Fruit fly (Drosophila melanogaster) whole organism, embryonic: ENCODE results near the gene nuf.

Experiments used
- Bgb ChIP-seq: fragments of 200-800 bp; sonication (Bioruptor generic); IDR thresholded peaks from 2 replicates; pipeline ENCODE4 v1.3.6; 2022; ENCODE audit warnings: missing biosample characterization, missing genetic modification characterization; ENCODE audit not compliant: partially characterized antibody
- Blimp-1 ChIP-seq: fragments of 200-800 bp; sonication (Bioruptor generic); optimal IDR thresholded peaks from 3 replicates; lab custom pipeline; 2018; ENCODE audit warnings: missing biosample characterization, missing genetic modification characterization, mild to moderate bottlenecking, moderate library complexity, missing genetic modification reagents
- CG10147 ChIP-seq: fragments of 200-800 bp; sonication (Bioruptor generic); optimal IDR thresholded peaks from 2 replicates; lab custom pipeline; 2019; ENCODE audit warnings: missing biosample characterization, mild to moderate bottlenecking, missing genetic modification characterization, moderate library complexity
- CG10654 ChIP-seq: fragments of 200-800 bp; sonication (Bioruptor generic); optimal IDR thresholded peaks from 2 replicates; lab custom pipeline; 2016; ENCODE audit warnings: missing biosample characterization, missing genetic modification characterization
- CG11085 ChIP-seq: fragments of 200-800 bp; sonication (Bioruptor generic); IDR thresholded peaks from 2 replicates; pipeline ENCODE4 v1.3.6; 2022; ENCODE audit warnings: missing biosample characterization, missing genetic modification characterization
- CG12219 ChIP-seq: fragments of 200-800 bp; sonication (Bioruptor generic); optimal IDR thresholded peaks from 3 replicates; lab custom pipeline; 2018; ENCODE audit warnings: missing biosample characterization, mild to moderate bottlenecking, missing genetic modification characterization
- CG12236 ChIP-seq: fragments of 200-800 bp; sonication (Bioruptor generic); optimal IDR thresholded peaks from 2 replicates; lab custom pipeline; 2016; ENCODE audit warnings: missing biosample characterization, missing genetic modification characterization
- CG15696 ChIP-seq: fragments of 200-800 bp; sonication (Bioruptor generic); optimal IDR thresholded peaks from 2 replicates; lab custom pipeline; 2019; ENCODE audit warnings: missing biosample characterization, mild to moderate bottlenecking, missing genetic modification characterization, moderate library complexity
- CG17612 ChIP-seq: fragments of 200-800 bp; sonication (Bioruptor generic); IDR thresholded peaks from 2 replicates; pipeline ENCODE4 v1.3.6; 2022; ENCODE audit warnings: missing biosample characterization, missing genetic modification characterization
- CG4328 ChIP-seq: fragments of 200-800 bp; sonication (Bioruptor generic); optimal IDR thresholded peaks from 3 replicates; lab custom pipeline; 2017; ENCODE audit warnings: missing biosample characterization, missing genetic modification reagents, missing genetic modification characterization
- CG4617 ChIP-seq: fragments of 200-800 bp; sonication (Bioruptor generic); optimal IDR thresholded peaks from 3 replicates; lab custom pipeline; 2016; ENCODE audit warnings: missing biosample characterization, missing genetic modification characterization, borderline replicate concordance
- CG4854 ChIP-seq: fragments of 200-800 bp; sonication (Bioruptor generic); optimal IDR thresholded peaks from 2 replicates; lab custom pipeline; 2016; ENCODE audit warnings: missing biosample characterization, missing genetic modification characterization, inconsistent platforms
- CG6683 ChIP-seq: fragments of 200-800 bp; sonication (Bioruptor generic); optimal IDR thresholded peaks from 2 replicates; lab custom pipeline; 2017; ENCODE audit warnings: missing biosample characterization, mild to moderate bottlenecking, missing genetic modification characterization, missing genetic modification reagents
- CG8089 ChIP-seq: fragments of 200-800 bp; sonication (Bioruptor generic); optimal IDR thresholded peaks from 3 replicates; lab custom pipeline; 2016; ENCODE audit warnings: missing biosample characterization, missing genetic modification characterization
- CoRest ChIP-seq: fragments of 200-800 bp; sonication (Bioruptor generic); optimal IDR thresholded peaks from 3 replicates; lab custom pipeline; 2018; ENCODE audit warnings: missing biosample characterization, mild to moderate bottlenecking, missing genetic modification characterization, moderate library complexity
- Dek ChIP-seq: fragments of 200-800 bp; sonication (Bioruptor generic); optimal IDR thresholded peaks from 3 replicates; lab custom pipeline; 2019; ENCODE audit warnings: missing biosample characterization, mild to moderate bottlenecking, missing genetic modification characterization, moderate library complexity
- Dfd ChIP-seq, 2 experiments: fragments of >200 bp; optimal IDR thresholded peaks; 2 replicates each; lab custom pipeline; 2017; ENCODE audit warnings: missing biosample characterization in 2 of 2, missing genetic modification characterization in 2 of 2
- Hey ChIP-seq: fragments of 200-800 bp; sonication (Bioruptor generic); optimal IDR thresholded peaks from 3 replicates; lab custom pipeline; 2018; ENCODE audit warnings: missing biosample characterization, mild to moderate bottlenecking, missing genetic modification characterization
- Hmr ChIP-seq: fragments of 200-800 bp; sonication (Bioruptor generic); optimal IDR thresholded peaks from 3 replicates; lab custom pipeline; 2017; ENCODE audit warnings: mild to moderate bottlenecking, missing biosample characterization, missing genetic modification reagents, missing genetic modification characterization
- Hr39 ChIP-seq: fragments of >200 bp; optimal IDR thresholded peaks from 2 replicates; lab custom pipeline; 2017
- MBD-R2 ChIP-seq: fragments of 200-800 bp; sonication (Bioruptor generic); IDR thresholded peaks from 2 replicates; pipeline ENCODE4 v1.3.6; 2022; ENCODE audit warnings: missing biosample characterization, missing genetic modification characterization
- MTF-1 ChIP-seq: fragments of 200-800 bp; sonication (Bioruptor generic); optimal IDR thresholded peaks from 2 replicates; lab custom pipeline; 2018; ENCODE audit warnings: missing biosample characterization, mild to moderate bottlenecking, missing genetic modification characterization, borderline replicate concordance
- Nf-YB ChIP-seq: fragments of 200-800 bp; sonication (Bioruptor generic); optimal IDR thresholded peaks from 3 replicates; lab custom pipeline; 2019; ENCODE audit warnings: missing biosample characterization, mild to moderate bottlenecking, missing genetic modification characterization, moderate library complexity
- Opbp ChIP-seq: fragments of 200-800 bp; sonication (Bioruptor generic); IDR thresholded peaks from 3 replicates; pipeline ENCODE4 v1.3.6; 2022; ENCODE audit warnings: missing biosample characterization, missing genetic modification characterization; ENCODE audit not compliant: partially characterized antibody
- Xbp1 ChIP-seq: fragments of 200-800 bp; sonication (Bioruptor generic); optimal IDR thresholded peaks from 3 replicates; lab custom pipeline; 2016; ENCODE audit warnings: missing biosample characterization, mild to moderate bottlenecking, missing genetic modification characterization
- bab2 ChIP-seq: fragments of 200-800 bp; sonication (Bioruptor generic); optimal IDR thresholded peaks from 2 replicates; lab custom pipeline; 2016; ENCODE audit warnings: missing biosample characterization, missing genetic modification characterization
- crol ChIP-seq: fragments of 200-800 bp; sonication (Bioruptor generic); IDR thresholded peaks from 2 replicates; pipeline ENCODE4 v1.3.6; 2022; ENCODE audit warnings: missing biosample characterization, missing genetic modification characterization
- crp ChIP-seq, 2 experiments: fragments of 200-800 bp; sonication (Bioruptor generic); optimal IDR thresholded peaks; 2 replicates in 1 of 2; 3 replicates in 1 of 2; lab custom pipeline; 2017; ENCODE audit warnings: missing biosample characterization in 2 of 2, missing genetic modification characterization in 2 of 2, mild to moderate bottlenecking in 1 of 2, moderate library complexity in 1 of 2
- emc ChIP-seq: fragments of 200-800 bp; sonication (Bioruptor generic); optimal IDR thresholded peaks from 2 replicates; lab custom pipeline; 2016; ENCODE audit warnings: missing biosample characterization, missing genetic modification characterization
- en ChIP-seq: fragments of 200-800 bp; sonication (Bioruptor generic); optimal IDR thresholded peaks from 2 replicates; lab custom pipeline; 2016; ENCODE audit warnings: missing biosample characterization, missing genetic modification characterization
- eve ChIP-seq, 2 experiments: fragments of >200 bp; optimal IDR thresholded peaks; 2 replicates each; lab custom pipeline; 2017; ENCODE audit warnings: missing biosample characterization in 2 of 2, missing genetic modification characterization in 2 of 2
- eyg ChIP-seq: fragments of 200-800 bp; sonication (Bioruptor generic); optimal IDR thresholded peaks from 3 replicates; lab custom pipeline; 2016; ENCODE audit warnings: missing biosample characterization, missing genetic modification characterization
- ftz-f1 ChIP-seq: fragments of 200-800 bp; sonication (Bioruptor generic); optimal IDR thresholded peaks from 2 replicates; lab custom pipeline; 2016; ENCODE audit warnings: missing biosample characterization, missing genetic modification characterization
- gcm ChIP-seq: fragments of 200-800 bp; sonication (Bioruptor generic); optimal IDR thresholded peaks from 2 replicates; lab custom pipeline; 2019; ENCODE audit warnings: missing biosample characterization, mild to moderate bottlenecking, missing genetic modification characterization, moderate library complexity
- hth ChIP-seq: fragments of >200 bp; optimal IDR thresholded peaks from 2 replicates; lab custom pipeline; 2017; ENCODE audit warnings: inconsistent platforms
- knrl ChIP-seq: fragments of 200-800 bp; sonication (Bioruptor generic); IDR thresholded peaks from 3 replicates; pipeline ENCODE4 v1.3.6; 2022; ENCODE audit warnings: missing biosample characterization, missing genetic modification characterization; ENCODE audit not compliant: partially characterized antibody
- lmd ChIP-seq: fragments of 200-800 bp; sonication (Bioruptor generic); IDR thresholded peaks from 2 replicates; pipeline ENCODE4 v1.3.6; 2022; ENCODE audit warnings: missing biosample characterization, missing genetic modification characterization
- maf-S ChIP-seq: fragments of 200-800 bp; sonication (Bioruptor generic); optimal IDR thresholded peaks from 2 replicates; lab custom pipeline; 2016; ENCODE audit warnings: missing biosample characterization, missing genetic modification characterization
- mirr ChIP-seq: fragments of 200-800 bp; sonication (Bioruptor generic); optimal IDR thresholded peaks from 3 replicates; lab custom pipeline; 2018; ENCODE audit warnings: missing biosample characterization, mild to moderate bottlenecking, missing genetic modification characterization
- onecut ChIP-seq: fragments of 200-800 bp; sonication (Bioruptor generic); IDR thresholded peaks from 2 replicates; pipeline ENCODE4 v1.3.6; 2022; ENCODE audit warnings: missing biosample characterization, missing genetic modification characterization
- phol ChIP-seq: fragments of 200-800 bp; sonication (Bioruptor generic); optimal IDR thresholded peaks from 3 replicates; lab custom pipeline; 2018; ENCODE audit warnings: missing biosample characterization, mild to moderate bottlenecking, missing genetic modification characterization, moderate library complexity
- pnt ChIP-seq: fragments of 200-800 bp; sonication (Bioruptor generic); optimal IDR thresholded peaks from 3 replicates; lab custom pipeline; 2016; ENCODE audit warnings: missing biosample characterization, missing genetic modification characterization
- rib ChIP-seq: fragments of 200-800 bp; sonication (Bioruptor generic); IDR thresholded peaks from 2 replicates; pipeline ENCODE4 v1.3.6; 2022; ENCODE audit warnings: missing biosample characterization, missing genetic modification characterization
- ro ChIP-seq: fragments of 200-800 bp; sonication (Bioruptor generic); IDR thresholded peaks from 2 replicates; pipeline ENCODE4 v1.3.6; 2022; ENCODE audit warnings: missing biosample characterization, missing genetic modification characterization
- run ChIP-seq: fragments of 200-800 bp; sonication (Bioruptor generic); optimal IDR thresholded peaks from 3 replicates; lab custom pipeline; 2018; ENCODE audit warnings: missing biosample characterization, mild to moderate bottlenecking, missing genetic modification characterization
- sc ChIP-seq, 3 experiments: fragments of >200 bp in 2 of 3; fragments of 200-800 bp in 1 of 3; sonication (Bioruptor generic) in 1 of 3; optimal IDR thresholded peaks; 2 replicates in 2 of 3; 3 replicates in 1 of 3; lab custom pipeline; 2017; ENCODE audit warnings: mild to moderate bottlenecking in 1 of 3, missing biosample characterization in 1 of 3, missing genetic modification characterization in 1 of 3, missing genetic modification reagents in 1 of 3
- schlank ChIP-seq: fragments of 200-800 bp; sonication (Bioruptor generic); optimal IDR thresholded peaks from 2 replicates; lab custom pipeline; 2018; ENCODE audit warnings: missing biosample characterization, mild to moderate bottlenecking, missing genetic modification characterization
- sima ChIP-seq: fragments of 200-800 bp; sonication (Bioruptor generic); optimal IDR thresholded peaks from 2 replicates; lab custom pipeline; 2016; ENCODE audit warnings: missing biosample characterization, missing genetic modification characterization
- slou ChIP-seq: fragments of 200-800 bp; sonication (Bioruptor generic); optimal IDR thresholded peaks from 3 replicates; lab custom pipeline; 2016; ENCODE audit warnings: missing biosample characterization, missing genetic modification characterization
- ssp ChIP-seq: fragments of 200-800 bp; sonication (Bioruptor generic); IDR thresholded peaks from 2 replicates; pipeline ENCODE4 v1.3.6; 2022; ENCODE audit warnings: missing biosample characterization, missing genetic modification characterization
- toy ChIP-seq: fragments of 200-800 bp; sonication (Bioruptor generic); IDR thresholded peaks from 2 replicates; pipeline ENCODE4 v1.3.6; 2022; ENCODE audit warnings: missing biosample characterization, missing genetic modification characterization
- trem ChIP-seq: fragments of 200-800 bp; optimal IDR thresholded peaks from 3 replicates; lab custom pipeline; 2019; ENCODE audit warnings: missing biosample characterization, mild to moderate bottlenecking, missing genetic modification characterization, moderate library complexity

Gene nuf

DNA sequence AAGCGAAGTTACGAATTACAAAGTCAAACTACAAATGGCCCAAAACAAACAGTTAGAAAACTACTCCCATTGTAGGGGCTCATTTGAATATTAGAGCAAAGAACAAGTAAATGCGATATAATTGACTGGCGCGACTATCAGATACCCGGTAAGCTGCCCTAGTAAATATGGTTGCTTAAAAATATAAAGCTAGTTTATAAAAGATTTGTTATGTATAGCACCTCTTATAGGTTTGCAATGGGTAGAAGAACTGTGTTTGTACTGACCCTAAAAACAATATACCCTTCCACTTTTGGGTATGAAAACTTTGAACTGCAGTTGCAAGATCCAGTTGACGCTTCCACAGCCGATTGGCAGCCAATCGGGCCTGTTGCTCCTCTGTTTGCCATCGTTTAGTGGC, 24.4 kb upstream of the nuf start (continued):
- no peak for TF ChIP-seq onecut (GFP tag; lab: Robert Waterston, UW)
- TF ChIP-seq CG12219 = no peak
- TF ChIP-seq hth (lab: Kevin White, UChicago) = no peak
- TF ChIP-seq Dfd (GFP tag; optimal IDR thresholded peaks at IDR 0.05; lab: Kevin White, UChicago) = no peak
- TF ChIP-seq ssp = no peak
- TF ChIP-seq mirr = no peak
- TF ChIP-seq CG8089 = peak; percentile 58
- no peak for TF ChIP-seq emc (GFP tag; lab: Kevin White, UChicago)
- TF ChIP-seq Xbp1 (GFP tag; lab: Kevin White, UChicago) = peak; percentile 50
- TF ChIP-seq crol (GFP tag; lab: Robert Waterston, UW) = no peak
- no peak for TF ChIP-seq lmd (GFP tag; lab: Robert Waterston, UW)
- TF ChIP-seq Hr39 (lab: Kevin White, UChicago) = no peak
- no peak for TF ChIP-seq CG4854
- TF ChIP-seq Opbp (GFP tag; lab: Robert Waterston, UW) = no peak
- no peak for TF ChIP-seq Bgb (GFP tag; lab: Robert Waterston, UW)
- TF ChIP-seq maf-S (GFP tag; lab: Kevin White, UChicago) = no peak
- TF ChIP-seq Nf-YB (GFP tag; lab: Kevin White, UChicago) = peak; percentile 44
- no peak for TF ChIP-seq en (GFP tag; lab: Kevin White, UChicago)
- no peak for TF ChIP-seq ftz-f1 (GFP tag; lab: Kevin White, UChicago)
- no peak for TF ChIP-seq MBD-R2 (GFP tag; lab: Robert Waterston, UW)
- TF ChIP-seq crp (GFP tag; optimal IDR thresholded peaks at IDR 0.05; lab: Kevin White, UChicago) = no peak
- no peak for TF ChIP-seq CG10147 (GFP tag; lab: Kevin White, UChicago)
- peak; percentile 44 for TF ChIP-seq phol
- TF ChIP-seq CG6683 (GFP tag; lab: Kevin White, UChicago) = no peak
- TF ChIP-seq sc (optimal IDR thresholded peaks at IDR 0.05; lab: Kevin White, UChicago) = no peak
- TF ChIP-seq sc (GFP tag; optimal IDR thresholded peaks at IDR 0.05; lab: Kevin White, UChicago) = no peak
- TF ChIP-seq Dek (tag; lab: Kevin White, UChicago) = no peak
- TF ChIP-seq toy = no peak
- peak; percentile 42 for TF ChIP-seq Blimp-1 (GFP tag; lab: Kevin White, UChicago)
- TF ChIP-seq CoRest (tag; lab: Kevin White, UChicago) = peak; percentile 36
- no peak for TF ChIP-seq slou
- no peak for TF ChIP-seq pnt (GFP tag; lab: Kevin White, UChicago)
- no peak for TF ChIP-seq gcm
- peak; percentile 21 for TF ChIP-seq trem (tag; lab: Kevin White, UChicago)
- TF ChIP-seq CG17612 (GFP tag; lab: Robert Waterston, UW) = no peak
- no peak for TF ChIP-seq Hmr
- no peak for TF ChIP-seq rib (GFP tag; lab: Robert Waterston, UW)
- no peak for TF ChIP-seq schlank (tag; lab: Kevin White, UChicago)
- TF ChIP-seq eve (GFP tag; optimal IDR thresholded peaks at IDR 0.05; lab: Kevin White, UChicago) = no peak
- TF ChIP-seq knrl = no peak
- TF ChIP-seq CG15696 (tag; lab: Kevin White, UChicago) = peak; percentile 23
- no peak for TF ChIP-seq bab2 (GFP tag; lab: Kevin White, UChicago)
- peak; percentile 15 for TF ChIP-seq CG10654 (GFP tag; lab: Kevin White, UChicago)
- TF ChIP-seq CG11085 (GFP tag; lab: Robert Waterston, UW) = no peak
- no peak for TF ChIP-seq CG12236 (GFP tag; lab: Kevin White, UChicago)
- TF ChIP-seq CG4328 (GFP tag; lab: Kevin White, UChicago) = no peak
- TF ChIP-seq Hey (tag; lab: Kevin White, UChicago) = no peak
- no peak for TF ChIP-seq ro
- no peak for TF ChIP-seq MTF-1 (GFP tag; lab: Kevin White, UChicago)
- no peak for TF ChIP-seq CG4617 (GFP tag; lab: Kevin White, UChicago)
- no peak for TF ChIP-seq sima (GFP tag; lab: Kevin White, UChicago)
- TF ChIP-seq eyg (GFP tag; lab: Kevin White, UChicago) = no peak
- TF ChIP-seq run (tag; lab: Kevin White, UChicago) = no peak
